Worm (Caenorhabditis elegans) whole organism, mixed stage, embryonic: ENCODE measurements around the gene M79.2.

Experiments
- M03D4.4 ChIP-seq: sonication (generic microtip); optimal IDR thresholded peaks from 2 replicates; lab custom pipeline; 2017; ENCODE audit warnings: mild to moderate bottlenecking, missing genetic modification characterization, missing compliant biosample characterization
- bed-3 ChIP-seq: fragments of 200-800 bp; sonication (Bioruptor generic); optimal IDR thresholded peaks from 3 replicates; lab custom pipeline; 2018; ENCODE audit warnings: mild to moderate bottlenecking, missing genetic modification characterization, moderate library complexity, missing compliant biosample characterization
- blmp-1 ChIP-seq: fragments of 150-350 bp; optimal IDR thresholded peaks from 2 replicates; lab custom pipeline; 2014; ENCODE audit warnings: missing biosample characterization, missing genetic modification characterization
- ceh-39 ChIP-seq: fragments of 150-350 bp; optimal IDR thresholded peaks from 2 replicates; lab custom pipeline; 2014; ENCODE audit warnings: missing biosample characterization, missing genetic modification characterization
- ceh-43 ChIP-seq: fragments of 200-800 bp; sonication (Bioruptor generic); optimal IDR thresholded peaks from 2 replicates; lab custom pipeline; 2018; ENCODE audit warnings: mild to moderate bottlenecking, missing genetic modification characterization, moderate library complexity, missing compliant biosample characterization
- ceh-83 ChIP-seq: fragments of 200-800 bp; sonication (Bioruptor generic); optimal IDR thresholded peaks from 2 replicates; lab custom pipeline; 2018; ENCODE audit warnings: mild to moderate bottlenecking, missing genetic modification characterization, missing compliant biosample characterization
- ces-1 ChIP-seq: fragments of 150-350 bp; optimal IDR thresholded peaks from 2 replicates; lab custom pipeline; 2014; ENCODE audit warnings: missing biosample characterization, missing genetic modification reagents, missing genetic modification characterization
- cnd-1 ChIP-seq: fragments of 200-800 bp; sonication (Bioruptor generic); optimal IDR thresholded peaks from 2 replicates; lab custom pipeline; 2018; ENCODE audit warnings: mild to moderate bottlenecking, missing genetic modification characterization, missing compliant biosample characterization
- drap-1 ChIP-seq: fragments of 200-800 bp; sonication (Bioruptor generic); optimal IDR thresholded peaks from 3 replicates; lab custom pipeline; 2018; ENCODE audit warnings: mild to moderate bottlenecking, missing genetic modification characterization, missing compliant biosample characterization
- elt-1 ChIP-seq: sonication (generic microtip); optimal IDR thresholded peaks from 2 replicates; lab custom pipeline; 2017; ENCODE audit warnings: missing genetic modification characterization, mild to moderate bottlenecking, missing compliant biosample characterization, antibody characterized with exemption, moderate library complexity, borderline replicate concordance; ENCODE audit not compliant: insufficient read depth
- elt-3 ChIP-seq: fragments of 150-350 bp; optimal IDR thresholded peaks from 2 replicates; lab custom pipeline; 2014; ENCODE audit warnings: missing biosample characterization, missing genetic modification characterization
- flh-1 ChIP-seq: fragments of 200-800 bp; sonication (Bioruptor generic); optimal IDR thresholded peaks from 2 replicates; lab custom pipeline; 2018; ENCODE audit warnings: mild to moderate bottlenecking, missing genetic modification characterization, moderate library complexity, missing compliant biosample characterization
- ham-2 ChIP-seq: fragments of 200-800 bp; sonication (Bioruptor generic); optimal IDR thresholded peaks from 2 replicates; lab custom pipeline; 2018; ENCODE audit warnings: mild to moderate bottlenecking, missing genetic modification characterization, missing compliant biosample characterization
- hlh-1 ChIP-seq: fragments of 150-350 bp; optimal IDR thresholded peaks from 2 replicates; lab custom pipeline; 2014; ENCODE audit warnings: missing biosample characterization, missing genetic modification reagents, missing genetic modification characterization
- lin-13 ChIP-seq: fragments of 150-350 bp; optimal IDR thresholded peaks from 2 replicates; lab custom pipeline; 2014; ENCODE audit warnings: missing biosample characterization, missing genetic modification characterization
- lin-32 ChIP-seq: fragments of 200-800 bp; sonication (Bioruptor generic); optimal IDR thresholded peaks from 2 replicates; lab custom pipeline; 2018; ENCODE audit warnings: mild to moderate bottlenecking, missing genetic modification characterization, missing compliant biosample characterization
- lsy-2 ChIP-seq: fragments of 150-350 bp; optimal IDR thresholded peaks from 2 replicates; lab custom pipeline; 2014; ENCODE audit warnings: missing biosample characterization, missing genetic modification characterization
- mab-5 ChIP-seq: fragments of 150-350 bp; optimal IDR thresholded peaks from 2 replicates; lab custom pipeline; 2014; ENCODE audit warnings: missing biosample characterization, missing genetic modification characterization
- mep-1 ChIP-seq: fragments of 150-350 bp; optimal IDR thresholded peaks from 2 replicates; lab custom pipeline; 2017; ENCODE audit warnings: missing biosample characterization, missing genetic modification reagents, missing genetic modification characterization, inconsistent platforms
- mls-2 ChIP-seq: sonication (generic microtip); optimal IDR thresholded peaks from 2 replicates; lab custom pipeline; 2016; ENCODE audit warnings: mild to moderate bottlenecking, missing genetic modification characterization, moderate library complexity, missing compliant biosample characterization
- nhr-12 ChIP-seq: fragments of 150-350 bp; optimal IDR thresholded peaks from 2 replicates; lab custom pipeline; 2014; ENCODE audit warnings: missing biosample characterization, missing genetic modification characterization
- nhr-2 ChIP-seq: fragments of 150-350 bp; optimal IDR thresholded peaks from 2 replicates; lab custom pipeline; 2014; ENCODE audit warnings: missing biosample characterization, missing genetic modification characterization
- nhr-237 ChIP-seq: fragments of 150-350 bp; optimal IDR thresholded peaks from 2 replicates; lab custom pipeline; 2014; ENCODE audit warnings: missing biosample characterization, missing genetic modification characterization
- nhr-28 ChIP-seq: fragments of 150-350 bp; optimal IDR thresholded peaks from 2 replicates; lab custom pipeline; 2014; ENCODE audit warnings: missing biosample characterization, missing genetic modification characterization
- nhr-76 ChIP-seq: sonication (generic microtip); optimal IDR thresholded peaks from 2 replicates; lab custom pipeline; 2017; ENCODE audit warnings: missing biosample characterization, missing genetic modification characterization
- pha-4 ChIP-seq: fragments of 150-350 bp; optimal IDR thresholded peaks from 2 replicates; lab custom pipeline; 2018; ENCODE audit warnings: missing biosample characterization, missing genetic modification reagents, missing genetic modification characterization
- sem-2 ChIP-seq: fragments of 200-800 bp; sonication (Bioruptor generic); optimal IDR thresholded peaks from 2 replicates; lab custom pipeline; 2018; ENCODE audit warnings: mild to moderate bottlenecking, missing genetic modification characterization, missing compliant biosample characterization
- snpc-4 ChIP-seq: fragments of 150-350 bp; optimal IDR thresholded peaks from 2 replicates; lab custom pipeline; 2014; ENCODE audit warnings: missing biosample characterization, missing genetic modification characterization
- sptf-1 ChIP-seq: sonication (generic microtip); optimal IDR thresholded peaks from 2 replicates; lab custom pipeline; 2017; ENCODE audit warnings: mild to moderate bottlenecking, missing genetic modification characterization, moderate library complexity, missing compliant biosample characterization
- tbx-8 ChIP-seq: fragments of 200-800 bp; sonication (Bioruptor generic); optimal IDR thresholded peaks from 2 replicates; lab custom pipeline; 2018; ENCODE audit warnings: mild to moderate bottlenecking, missing genetic modification characterization, moderate library complexity, missing compliant biosample characterization
- unc-120 ChIP-seq: sonication (generic microtip); optimal IDR thresholded peaks from 2 replicates; lab custom pipeline; 2017; ENCODE audit warnings: missing genetic modification characterization, missing compliant biosample characterization; ENCODE audit not compliant: poor library complexity, severe bottlenecking
- unc-39 ChIP-seq: fragments of 150-350 bp; optimal IDR thresholded peaks from 2 replicates; lab custom pipeline; 2014; ENCODE audit warnings: missing biosample characterization, missing genetic modification characterization
- unc-62 ChIP-seq: fragments of 150-350 bp; optimal IDR thresholded peaks from 2 replicates; lab custom pipeline; 2014; ENCODE audit warnings: missing biosample characterization, missing genetic modification reagents, missing genetic modification characterization
- zip-8 ChIP-seq: fragments of 150-350 bp; optimal IDR thresholded peaks from 2 replicates; lab custom pipeline; 2014; ENCODE audit warnings: missing biosample characterization, missing genetic modification characterization
- ztf-11 ChIP-seq: fragments of 150-350 bp; optimal IDR thresholded peaks from 2 replicates; lab custom pipeline; 2014; ENCODE audit warnings: missing biosample characterization, missing genetic modification characterization

M79.2 gene

DNA sequence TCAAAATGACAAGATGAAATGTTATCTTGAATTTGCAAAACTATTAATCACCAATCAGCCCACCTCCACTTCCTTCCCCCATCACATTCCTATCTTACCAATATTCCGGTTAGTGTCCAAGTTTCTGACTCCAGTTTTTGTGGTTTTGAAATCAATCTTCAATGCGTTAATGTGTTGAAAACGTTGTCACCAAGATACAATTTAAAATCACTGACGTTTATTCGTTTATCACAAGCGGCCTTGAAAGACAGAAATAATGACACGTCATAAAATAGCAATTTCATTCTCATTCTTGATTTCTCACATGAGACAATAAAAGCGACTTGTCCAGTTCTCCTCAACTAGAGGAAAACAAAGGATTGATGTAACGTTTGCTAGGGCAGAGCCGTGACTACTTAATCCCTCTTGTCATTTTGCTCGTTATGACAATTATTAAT lies 28.9 kb downstream of the M79.2 start:
- peak; percentile 78 for TF ChIP-seq unc-62 (GFP tag; lab: Kevin White, UChicago)
- peak; percentile 24 for TF ChIP-seq ces-1
- TF ChIP-seq cnd-1: peak; percentile 3
- no peak for TF ChIP-seq ham-2
- no peak for TF ChIP-seq mls-2 (tag; lab: Kevin White, UChicago)

- TF ChIP-seq mab-5 (tag; lab: Kevin White, UChicago): no peak
- no peak for TF ChIP-seq elt-1 (tag; lab: Kevin White, UChicago)
- no peak for TF ChIP-seq tbx-8
- peak; percentile 93 for TF ChIP-seq nhr-2 (tag; lab: Kevin White, UChicago)
- peak; percentile 45 for TF ChIP-seq cnd-1
- TF ChIP-seq nhr-12 (tag; lab: Kevin White, UChicago): no peak
- TF ChIP-seq mls-2 (tag; lab: Kevin White, UChicago): peak; percentile 73
- TF ChIP-seq ces-1: peak; percentile 84
- TF ChIP-seq unc-62 (GFP tag; lab: Kevin White, UChicago): peak; percentile 54
- TF ChIP-seq M03D4.4 (tag; lab: Kevin White, UChicago): no peak
- TF ChIP-seq sem-2 (GFP tag; lab: Kevin White, UChicago): no peak
- TF ChIP-seq bed-3 (GFP tag; lab: Kevin White, UChicago): no peak
- no peak for TF ChIP-seq flh-1 (GFP tag; lab: Kevin White, UChicago)
- peak; percentile 37 for TF ChIP-seq lsy-2 (tag; lab: Kevin White, UChicago)
- TF ChIP-seq snpc-4: no peak
- TF ChIP-seq drap-1: peak; percentile 52
- no peak for TF ChIP-seq ceh-43 (GFP tag; lab: Kevin White, UChicago)
- TF ChIP-seq elt-3 (tag; lab: Kevin White, UChicago): no peak
- peak; percentile 50 for TF ChIP-seq hlh-1
- no peak for TF ChIP-seq lin-13 (tag; lab: Kevin White, UChicago)
- peak; percentile 60 for TF ChIP-seq ceh-39 (tag; lab: Kevin White, UChicago)
- TF ChIP-seq nhr-28 (tag; lab: Kevin White, UChicago): no peak
- TF ChIP-seq blmp-1: no peak
- peak; percentile 71 for TF ChIP-seq unc-120
- TF ChIP-seq pha-4: no peak
- no peak for TF ChIP-seq ceh-83 (GFP tag; lab: Kevin White, UChicago)
- no peak for TF ChIP-seq lin-32 (GFP tag; lab: Kevin White, UChicago)
- no peak for TF ChIP-seq mep-1 (tag; lab: Kevin White, UChicago)
- peak; percentile 4 for TF ChIP-seq sptf-1 (tag; lab: Kevin White, UChicago)
- no peak for TF ChIP-seq zip-8
- no peak for TF ChIP-seq unc-39 (tag; lab: Kevin White, UChicago)
- TF ChIP-seq ztf-11 (tag; lab: Kevin White, UChicago): peak; percentile 28
- peak; percentile 80 for TF ChIP-seq ham-2
- no peak for TF ChIP-seq nhr-76
- no peak for TF ChIP-seq nhr-237 (tag; lab: Kevin White, UChicago)
These were observed 30.9 kb downstream of the M79.2 start for ce11 chrX:10597554-10598191.

DNA sequence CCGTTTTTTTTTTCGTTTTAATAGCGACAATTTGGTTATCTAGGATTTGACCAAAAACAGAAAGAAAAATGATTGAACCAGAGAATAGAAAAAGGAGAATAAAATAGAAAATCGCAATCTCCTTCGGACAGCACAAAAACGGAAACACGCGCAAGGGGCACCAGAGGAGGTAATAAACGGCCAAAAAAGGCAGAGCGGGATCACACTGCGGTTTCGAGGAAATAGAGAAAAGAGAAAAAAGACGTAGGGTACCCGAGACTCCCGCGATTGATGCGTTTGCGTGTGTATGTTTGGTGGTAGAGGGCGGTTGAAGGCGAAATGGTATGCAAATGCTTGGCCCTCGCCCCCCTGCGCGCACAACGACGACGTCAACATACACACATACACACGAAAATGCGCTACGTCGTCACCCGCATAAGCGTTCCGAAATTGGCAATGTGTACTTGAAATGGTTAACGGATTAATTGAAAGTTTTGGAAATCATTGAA lies 32.1 kb downstream of the M79.2 start:
- TF ChIP-seq bed-3 (GFP tag; lab: Kevin White, UChicago): no peak
- no peak for TF ChIP-seq sem-2 (GFP tag; lab: Kevin White, UChicago)
- no peak for TF ChIP-seq lsy-2 (tag; lab: Kevin White, UChicago)
- TF ChIP-seq ces-1: no peak
- TF ChIP-seq blmp-1: no peak
- no peak for TF ChIP-seq zip-8
- TF ChIP-seq ceh-39 (tag; lab: Kevin White, UChicago): no peak
- peak; percentile 4 for TF ChIP-seq M03D4.4 (tag; lab: Kevin White, UChicago)
- no peak for TF ChIP-seq sptf-1 (tag; lab: Kevin White, UChicago)
- TF ChIP-seq lin-13 (tag; lab: Kevin White, UChicago): no peak
- TF ChIP-seq elt-3 (tag; lab: Kevin White, UChicago): no peak
- TF ChIP-seq nhr-237 (tag; lab: Kevin White, UChicago): no peak
- TF ChIP-seq nhr-2 (tag; lab: Kevin White, UChicago): no peak
- TF ChIP-seq ham-2: peak; percentile 27
